Fruit fly (Drosophila melanogaster): ENCODE data around the gene MICU1.

MICU1 gene

dm6 chr2L:7148086-7148485, 33.9 kb upstream of the MICU1 start (continued):
- TF ChIP-seq ttk (GFP tag; IDR thresholded peaks at IDR 0.05) = peak; percentile 78
- peak; percentile 60 for TF ChIP-seq CG6254 (GFP tag; optimal IDR thresholded peaks at IDR 0.05)
- TF ChIP-seq sqz (GFP tag; optimal IDR thresholded peaks at IDR 0.05) = peak; percentile 53
- peak; percentile 65 for TF ChIP-seq CG4707 (GFP tag; optimal IDR thresholded peaks at IDR 0.05)
- peak; percentile 61 for TF ChIP-seq Side (GFP tag; optimal IDR thresholded peaks at IDR 0.05)
- TF ChIP-seq shn (GFP tag; optimal IDR thresholded peaks at IDR 0.05) = peak; percentile 47
- TF ChIP-seq D (optimal IDR thresholded peaks at IDR 0.05) = no peak
- peak; percentile 76 for TF ChIP-seq D (GFP tag; optimal IDR thresholded peaks at IDR 0.05)
- TF ChIP-seq Nf-YA (GFP tag; IDR thresholded peaks at IDR 0.05) = 0 out of 2 replicates have a peak, but pooled peaks have one; percentile 26
- TF ChIP-seq Sry-δ (GFP tag; optimal IDR thresholded peaks at IDR 0.05) = peak; percentile 26
- peak; percentile 61 for TF ChIP-seq CG10209 (GFP tag; optimal IDR thresholded peaks at IDR 0.05)
- no peak for TF ChIP-seq C15 (GFP tag; IDR thresholded peaks at IDR 0.05)
- peak; percentile 85 for TF ChIP-seq tap (tag; optimal IDR thresholded peaks at IDR 0.05)
- TF ChIP-seq Hmx (GFP tag; optimal IDR thresholded peaks at IDR 0.05) = no peak
- no peak for TF ChIP-seq Fer2 (tag; optimal IDR thresholded peaks at IDR 0.05)
- TF ChIP-seq zf30C (GFP tag; optimal IDR thresholded peaks at IDR 0.05) = no peak
- peak; percentile 80 for TF ChIP-seq CoRest (tag; optimal IDR thresholded peaks at IDR 0.05)
- TF ChIP-seq h (optimal IDR thresholded peaks at IDR 0.05) = no peak
- peak; percentile 66 for TF ChIP-seq Spps (tag; optimal IDR thresholded peaks at IDR 0.05)
- peak; percentile 53 for TF ChIP-seq CG8089 (GFP tag; optimal IDR thresholded peaks at IDR 0.05)
- TF ChIP-seq CG2120 (GFP tag; optimal IDR thresholded peaks at IDR 0.05) = no peak
- peak; percentile 44; the same call in 1 of the 3 replicates for TF ChIP-seq CG3726 (GFP tag; IDR thresholded peaks at IDR 0.05)
- TF ChIP-seq pan (optimal IDR thresholded peaks at IDR 0.05) = no peak
- peak in 1 of 2 experiments; percentile 51 for TF ChIP-seq pan (GFP tag; optimal IDR thresholded peaks at IDR 0.05 in 1 of 2, IDR thresholded peaks at IDR 0.05 in 1 of 2)
- TF ChIP-seq CG30020 (tag; optimal IDR thresholded peaks at IDR 0.05) = no peak
- peak; percentile 74 for TF ChIP-seq zen (tag; optimal IDR thresholded peaks at IDR 0.05)
- TF ChIP-seq wek (GFP tag; optimal IDR thresholded peaks at IDR 0.05) = peak; percentile 53
- TF ChIP-seq Bteb2 (GFP tag; optimal IDR thresholded peaks at IDR 0.05) = peak; percentile 14
- TF ChIP-seq CG7786 (GFP tag; optimal IDR thresholded peaks at IDR 0.05) = peak; percentile 49
- peak; percentile 61; the same call in 2 of the 3 replicates for TF ChIP-seq H15 (GFP tag; IDR thresholded peaks at IDR 0.05)
- TF ChIP-seq yki (optimal IDR thresholded peaks at IDR 0.05) = no peak
- TF ChIP-seq CG17829 (tag; optimal IDR thresholded peaks at IDR 0.05) = peak; percentile 77
- TF ChIP-seq CG6683 (GFP tag; optimal IDR thresholded peaks at IDR 0.05) = no peak
- peak; percentile 89 for TF ChIP-seq CG11504 (tag; optimal IDR thresholded peaks at IDR 0.05)
- peak; percentile 77 for TF ChIP-seq CG4424 (GFP tag; optimal IDR thresholded peaks at IDR 0.05)
- no peak for TF ChIP-seq pfk (GFP tag; optimal IDR thresholded peaks at IDR 0.05)
- TF ChIP-seq B-H2 (GFP tag; optimal IDR thresholded peaks at IDR 0.05) = no peak
- TF ChIP-seq da (GFP tag; optimal IDR thresholded peaks at IDR 0.05) = no peak
- TF ChIP-seq eyg (GFP tag; optimal IDR thresholded peaks at IDR 0.05) = no peak
- TF ChIP-seq CG4617 (GFP tag; optimal IDR thresholded peaks at IDR 0.05; ENCODE audit: borderline replicate concordance) = peak; percentile 34
- TF ChIP-seq Blimp-1 (GFP tag; optimal IDR thresholded peaks at IDR 0.05) = peak; percentile 78
- TF ChIP-seq ase (GFP tag; IDR thresholded peaks at IDR 0.05) = 0 out of 3 replicates have a peak, but pooled peaks have one; percentile 5
- TF ChIP-seq CG16779 (GFP tag; IDR thresholded peaks at IDR 0.05) = no peak
- TF ChIP-seq CG10979 (tag; optimal IDR thresholded peaks at IDR 0.05) = peak; percentile 83
- TF ChIP-seq CG5245 (GFP tag; optimal IDR thresholded peaks at IDR 0.05) = peak; percentile 60
- peak; percentile 80 for TF ChIP-seq PHDP (tag; optimal IDR thresholded peaks at IDR 0.05)
- peak; percentile 59 for TF ChIP-seq CG11723 (GFP tag; optimal IDR thresholded peaks at IDR 0.05)
- no peak for TF ChIP-seq Neu2 (GFP tag; optimal IDR thresholded peaks at IDR 0.05; ENCODE audit: borderline replicate concordance)
- no peak for TF ChIP-seq scrt (GFP tag; optimal IDR thresholded peaks at IDR 0.05)
- TF ChIP-seq Oli (tag; optimal IDR thresholded peaks at IDR 0.05) = peak; percentile 91
- TF ChIP-seq CG3995 (GFP tag; optimal IDR thresholded peaks at IDR 0.05) = no peak
- TF ChIP-seq CG30431 (GFP tag; optimal IDR thresholded peaks at IDR 0.05) = peak; percentile 57
